Fruit fly (Drosophila melanogaster) whole organism, embryonic: ENCODE results near the gene CG15922.
A peak's percentile ranks its signal among the peaks of the same experiment; 100 is the strongest.

Experiments
- ATbp ChIP-seq: fragments of 200-800 bp; sonication (Bioruptor generic); optimal IDR thresholded peaks from 2 replicates; lab custom pipeline; 2017; ENCODE audit warnings: missing biosample characterization, mild to moderate bottlenecking, missing genetic modification characterization, missing genetic modification reagents
- BEAF-32 ChIP-seq: fragments of 200-800 bp; sonication (Bioruptor generic); optimal IDR thresholded peaks from 3 replicates; lab custom pipeline; 2017; ENCODE audit warnings: missing biosample characterization, missing genetic modification characterization, mild to moderate bottlenecking, moderate library complexity, missing genetic modification reagents
- CG10654 ChIP-seq: fragments of 200-800 bp; sonication (Bioruptor generic); optimal IDR thresholded peaks from 2 replicates; lab custom pipeline; 2016; ENCODE audit warnings: missing biosample characterization, missing genetic modification characterization
- CG11093 ChIP-seq: fragments of 200-800 bp; sonication (Bioruptor generic); IDR thresholded peaks from 3 replicates; pipeline ENCODE4 v1.3.6; 2022; ENCODE audit warnings: missing biosample characterization, missing genetic modification characterization
- CG12391 ChIP-seq: fragments of 200-800 bp; sonication (Bioruptor generic); optimal IDR thresholded peaks from 3 replicates; lab custom pipeline; 2018; ENCODE audit warnings: missing biosample characterization, mild to moderate bottlenecking, missing genetic modification characterization, moderate library complexity
- CG13287 ChIP-seq: fragments of 200-800 bp; sonication (Bioruptor generic); IDR thresholded peaks from 2 replicates; pipeline ENCODE4 v1.3.6; 2022; ENCODE audit warnings: missing biosample characterization, missing genetic modification characterization; ENCODE audit not compliant: partially characterized antibody
- CG14667 ChIP-seq: fragments of 200-800 bp; sonication (Bioruptor generic); IDR thresholded peaks from 2 replicates; pipeline ENCODE4 v1.3.6; 2022; ENCODE audit warnings: missing biosample characterization, missing genetic modification characterization
- CG15011 ChIP-seq: fragments of 200-800 bp; sonication (Bioruptor generic); optimal IDR thresholded peaks from 3 replicates; lab custom pipeline; 2018; ENCODE audit warnings: missing biosample characterization, mild to moderate bottlenecking, missing genetic modification characterization
- CG17385 ChIP-seq: fragments of 200-800 bp; sonication (Bioruptor generic); optimal IDR thresholded peaks from 3 replicates; lab custom pipeline; 2018; ENCODE audit warnings: missing biosample characterization, mild to moderate bottlenecking, missing genetic modification characterization
- CG2889 ChIP-seq: fragments of 200-800 bp; sonication (Bioruptor generic); IDR thresholded peaks from 3 replicates; pipeline ENCODE4 v1.3.6; 2022; ENCODE audit warnings: missing biosample characterization, missing genetic modification characterization
- CG31388 ChIP-seq: fragments of 200-800 bp; sonication (Bioruptor generic); optimal IDR thresholded peaks from 2 replicates; lab custom pipeline; 2016; ENCODE audit warnings: missing biosample characterization, missing genetic modification characterization
- CG3163 ChIP-seq: fragments of 200-800 bp; sonication (Bioruptor generic); optimal IDR thresholded peaks from 3 replicates; lab custom pipeline; 2016; ENCODE audit warnings: missing biosample characterization, missing genetic modification characterization
- CG32767 ChIP-seq: fragments of 200-800 bp; sonication (Bioruptor generic); IDR thresholded peaks from 2 replicates; pipeline ENCODE4 v1.3.6; 2022; ENCODE audit warnings: missing biosample characterization, missing genetic modification characterization
- CG42726 ChIP-seq: fragments of 200-800 bp; sonication (Bioruptor generic); IDR thresholded peaks from 2 replicates; pipeline ENCODE4 v1.3.6; 2022; ENCODE audit warnings: missing biosample characterization, missing genetic modification characterization; ENCODE audit not compliant: partially characterized antibody
- CG4617 ChIP-seq: fragments of 200-800 bp; sonication (Bioruptor generic); optimal IDR thresholded peaks from 3 replicates; lab custom pipeline; 2016; ENCODE audit warnings: missing biosample characterization, missing genetic modification characterization, borderline replicate concordance
- CG4730 ChIP-seq: fragments of 200-800 bp; sonication (Bioruptor generic); IDR thresholded peaks from 2 replicates; pipeline ENCODE4 v1.3.6; 2022; ENCODE audit warnings: missing biosample characterization, missing genetic modification characterization
- CG5953 ChIP-seq: fragments of 200-800 bp; sonication (Bioruptor generic); IDR thresholded peaks from 2 replicates; pipeline ENCODE4 v1.3.6; 2022; ENCODE audit warnings: missing biosample characterization, missing genetic modification characterization
- CG6254 ChIP-seq: fragments of 200-800 bp; sonication (Bioruptor generic); optimal IDR thresholded peaks from 3 replicates; lab custom pipeline; 2017; ENCODE audit warnings: mild to moderate bottlenecking, missing biosample characterization, missing genetic modification reagents, missing genetic modification characterization
- CG9437 ChIP-seq: fragments of 200-800 bp; sonication (Bioruptor generic); optimal IDR thresholded peaks from 2 replicates; lab custom pipeline; 2018; ENCODE audit warnings: missing biosample characterization, mild to moderate bottlenecking, missing genetic modification characterization
- CG9609 ChIP-seq: fragments of 200-800 bp; sonication (Bioruptor generic); optimal IDR thresholded peaks from 3 replicates; lab custom pipeline; 2016; ENCODE audit warnings: missing biosample characterization, missing genetic modification characterization
- Chrac-16 ChIP-seq: fragments of 200-800 bp; sonication (Bioruptor generic); optimal IDR thresholded peaks from 3 replicates; lab custom pipeline; 2016; ENCODE audit warnings: missing biosample characterization, missing genetic modification characterization
- CkIIα-i1 ChIP-seq: fragments of 200-800 bp; sonication (Bioruptor generic); IDR thresholded peaks from 2 replicates; pipeline ENCODE4 v1.3.6; 2022; ENCODE audit warnings: missing biosample characterization, missing genetic modification characterization
- E2f1 ChIP-seq: fragments of 200-800 bp; sonication (Bioruptor generic); IDR thresholded peaks from 2 replicates; pipeline ENCODE4 v1.3.6; 2022; ENCODE audit warnings: missing biosample characterization, missing genetic modification characterization
- Fer2 ChIP-seq: fragments of 200-800 bp; sonication (Bioruptor generic); optimal IDR thresholded peaks from 2 replicates; lab custom pipeline; 2018; ENCODE audit warnings: missing biosample characterization, mild to moderate bottlenecking, missing genetic modification characterization, moderate library complexity
- HLH3B ChIP-seq: fragments of 200-800 bp; sonication (Bioruptor generic); IDR thresholded peaks from 2 replicates; pipeline ENCODE4 v1.3.6; 2022; ENCODE audit warnings: missing biosample characterization, missing genetic modification characterization
- HLHmδ ChIP-seq: fragments of 200-800 bp; sonication (Bioruptor generic); optimal IDR thresholded peaks from 2 replicates; lab custom pipeline; 2018; ENCODE audit warnings: missing biosample characterization, mild to moderate bottlenecking, missing genetic modification characterization, moderate library complexity
- Lpt ChIP-seq: fragments of >200 bp; optimal IDR thresholded peaks from 2 replicates; lab custom pipeline; 2018; ENCODE audit warnings: missing biosample characterization, missing genetic modification characterization
- MBD-R2 ChIP-seq: fragments of 200-800 bp; sonication (Bioruptor generic); IDR thresholded peaks from 2 replicates; pipeline ENCODE4 v1.3.6; 2022; ENCODE audit warnings: missing biosample characterization, missing genetic modification characterization
- Med ChIP-seq: fragments of 200-800 bp; sonication (Bioruptor generic); peaks from one replicate; lab custom pipeline; 2016; ENCODE audit warnings: missing biosample characterization, missing genetic modification characterization, mild to moderate bottlenecking, inconsistent platforms, moderate library complexity
- Nf-YC ChIP-seq: fragments of 200-800 bp; optimal IDR thresholded peaks from 3 replicates; lab custom pipeline; 2019; ENCODE audit warnings: missing biosample characterization, mild to moderate bottlenecking, missing genetic modification characterization, moderate library complexity
- Sry-δ ChIP-seq: fragments of 200-800 bp; sonication (Bioruptor generic); optimal IDR thresholded peaks from 2 replicates; lab custom pipeline; 2016; ENCODE audit warnings: missing biosample characterization, missing genetic modification characterization
- ap ChIP-seq: fragments of 200-800 bp; sonication (Bioruptor generic); IDR thresholded peaks from 2 replicates; pipeline ENCODE4 v1.3.6; 2022; ENCODE audit warnings: missing biosample characterization, missing genetic modification characterization
- ase ChIP-seq: fragments of 200-800 bp; sonication (Bioruptor generic); IDR thresholded peaks from 3 replicates; pipeline ENCODE4 v1.3.6; 2022; ENCODE audit warnings: missing biosample characterization, missing genetic modification characterization
- bowl ChIP-seq: fragments of 200-800 bp; sonication (Bioruptor generic); IDR thresholded peaks from 2 replicates; pipeline ENCODE4 v1.3.6; 2022; ENCODE audit warnings: missing biosample characterization, missing genetic modification characterization
- cad ChIP-seq: fragments of >200 bp; optimal IDR thresholded peaks from 2 replicates; lab custom pipeline; 2017; ENCODE audit warnings: missing biosample characterization, missing genetic modification characterization
- chinmo ChIP-seq: fragments of 200-800 bp; sonication (Bioruptor generic); IDR thresholded peaks from 4 replicates; pipeline ENCODE4 v1.3.6; 2022; ENCODE audit warnings: missing biosample characterization, missing genetic modification characterization; ENCODE audit not compliant: partially characterized antibody
- disco-r ChIP-seq: fragments of 200-800 bp; sonication (Bioruptor generic); optimal IDR thresholded peaks from 2 replicates; lab custom pipeline; 2016; ENCODE audit warnings: missing biosample characterization, missing genetic modification characterization
- gce ChIP-seq: fragments of 200-800 bp; sonication (Bioruptor generic); IDR thresholded peaks from 3 replicates; pipeline ENCODE4 v1.3.6; 2022; ENCODE audit warnings: missing biosample characterization, missing genetic modification characterization
- gsb ChIP-seq: fragments of 200-800 bp; sonication (Bioruptor generic); IDR thresholded peaks from 2 replicates; pipeline ENCODE4 v1.3.6; 2022; ENCODE audit warnings: missing biosample characterization, missing genetic modification characterization
- insv ChIP-seq, 2 experiments: fragments of 200-800 bp; sonication (Bioruptor generic); optimal IDR thresholded peaks; 3 replicates each; lab custom pipeline; 2016 to 2018; ENCODE audit warnings: missing biosample characterization in 2 of 2, missing genetic modification characterization in 2 of 2
- kay ChIP-seq: fragments of 200-800 bp; sonication (Bioruptor generic); optimal IDR thresholded peaks from 2 replicates; lab custom pipeline; 2016; ENCODE audit warnings: missing biosample characterization, missing genetic modification characterization
- lab ChIP-seq: fragments of 200-800 bp; sonication (Bioruptor generic); optimal IDR thresholded peaks from 3 replicates; lab custom pipeline; 2017; ENCODE audit warnings: missing biosample characterization, missing genetic modification characterization, mild to moderate bottlenecking, moderate library complexity, missing genetic modification reagents
- scrt ChIP-seq: fragments of 200-800 bp; sonication (Bioruptor generic); optimal IDR thresholded peaks from 2 replicates; lab custom pipeline; 2018; ENCODE audit warnings: missing biosample characterization, mild to moderate bottlenecking, missing genetic modification characterization, moderate library complexity
- sd ChIP-seq: fragments of 200-800 bp; sonication (Bioruptor generic); optimal IDR thresholded peaks from 3 replicates; lab custom pipeline; 2018; ENCODE audit warnings: missing biosample characterization, mild to moderate bottlenecking, missing genetic modification characterization, moderate library complexity
- seq ChIP-seq: fragments of 200-800 bp; sonication (Bioruptor generic); IDR thresholded peaks from 2 replicates; pipeline ENCODE4 v1.3.6; 2022; ENCODE audit warnings: missing biosample characterization, missing genetic modification characterization
- sr ChIP-seq: fragments of 200-800 bp; sonication (Bioruptor generic); IDR thresholded peaks from 3 replicates; pipeline ENCODE4 v1.3.6; 2022; ENCODE audit warnings: missing biosample characterization, missing genetic modification characterization
- tin ChIP-seq: fragments of 200-800 bp; sonication (Bioruptor generic); optimal IDR thresholded peaks from 3 replicates; lab custom pipeline; 2016; ENCODE audit warnings: missing biosample characterization, missing genetic modification characterization
- toy ChIP-seq: fragments of 200-800 bp; sonication (Bioruptor generic); IDR thresholded peaks from 2 replicates; pipeline ENCODE4 v1.3.6; 2022; ENCODE audit warnings: missing biosample characterization, missing genetic modification characterization
- tx ChIP-seq: fragments of 200-800 bp; sonication (Bioruptor generic); optimal IDR thresholded peaks from 2 replicates; lab custom pipeline; 2016; ENCODE audit warnings: missing biosample characterization, missing genetic modification characterization
- unc-4 ChIP-seq: fragments of 200-800 bp; sonication (Bioruptor generic); IDR thresholded peaks from 2 replicates; pipeline ENCODE4 v1.3.6; 2022; ENCODE audit warnings: missing biosample characterization, missing genetic modification characterization; ENCODE audit not compliant: partially characterized antibody
- yki ChIP-seq: fragments of >200 bp; optimal IDR thresholded peaks from 3 replicates; lab custom pipeline; 2018
- zf30C ChIP-seq: fragments of 200-800 bp; sonication (Bioruptor generic); optimal IDR thresholded peaks from 3 replicates; lab custom pipeline; 2018; ENCODE audit warnings: missing biosample characterization, mild to moderate bottlenecking, missing genetic modification characterization

Gene CG15922

DNA sequence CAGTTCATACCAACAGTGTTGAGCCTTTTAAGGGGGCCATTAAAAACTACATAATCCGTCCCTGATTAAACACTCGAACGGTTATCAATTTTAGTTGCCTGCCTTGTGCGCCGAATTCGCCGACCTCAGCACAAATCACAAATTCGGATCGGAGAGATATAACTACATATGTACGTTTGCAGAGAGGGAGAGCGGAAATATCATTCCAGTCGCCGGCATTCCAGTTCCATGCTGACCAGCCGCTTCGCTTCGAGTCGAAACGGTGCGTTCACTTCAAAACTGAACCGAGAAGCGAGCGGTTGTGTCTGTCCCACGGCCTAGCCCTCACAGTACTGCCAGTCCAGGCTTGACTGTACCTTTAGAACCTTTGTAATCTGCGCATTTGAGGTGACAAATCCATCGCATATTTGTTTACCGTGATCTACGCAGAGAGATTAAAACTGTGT is 14.5 kb upstream of the CG15922 start (continued):
- TF ChIP-seq seq (GFP tag; lab: Robert Waterston, UW) (no peak), bowl (no peak), CG10654 (GFP tag; lab: Kevin White, UChicago) (no peak), tin (GFP tag; lab: Kevin White, UChicago) (no peak), Lpt (no peak), CG5953 (GFP tag; lab: Robert Waterston, UW) (no peak), scrt (GFP tag; lab: Kevin White, UChicago) (peak; percentile 5), CG14667 (no peak), unc-4 (GFP tag; lab: Robert Waterston, UW) (0 out of 2 replicates have a peak, but pooled peaks have one; percentile 38), CG31388 (GFP tag; lab: Kevin White, UChicago) (no peak), chinmo (GFP tag; lab: Robert Waterston, UW) (peak; percentile 72; the same call in 3 of the 4 replicates), insv (GFP tag; optimal IDR thresholded peaks at IDR 0.05; lab: Kevin White, UChicago) (peak in 1 of 2 experiments; percentile 18), CG2889 (GFP tag; lab: Robert Waterston, UW) (no peak), MBD-R2 (GFP tag; lab: Robert Waterston, UW) (peak; percentile 30; the same call in 1 of the 2 replicates), CG12391 (no peak), Chrac-16 (GFP tag; lab: Kevin White, UChicago) (no peak), ap (GFP tag; lab: Robert Waterston, UW) (no peak), CG11093 (no peak), cad (GFP tag; lab: Kevin White, UChicago) (no peak), CG3163 (peak; percentile 29), CG4730 (GFP tag; lab: Robert Waterston, UW) (no peak), CG9609 (no peak), zf30C (GFP tag; lab: Kevin White, UChicago) (peak; percentile 28), CG42726 (GFP tag; lab: Robert Waterston, UW) (no peak), E2f1 (GFP tag; lab: Robert Waterston, UW) (peak; percentile 31; the same call in 1 of the 2 replicates), CG4617 (GFP tag; lab: Kevin White, UChicago) (no peak), Sry-δ (no peak), ase (GFP tag; lab: Robert Waterston, UW) (no peak), BEAF-32 (GFP tag; lab: Kevin White, UChicago) (no peak), CG15011 (no peak), HLH3B (GFP tag; lab: Robert Waterston, UW) (no peak), CG32767 (GFP tag; lab: Robert Waterston, UW) (no peak), Med (GFP tag; lab: Kevin White, UChicago) (peak; percentile 92), CG17385 (GFP tag; lab: Kevin White, UChicago) (peak; percentile 53), lab (peak; percentile 44), CkIIα-i1 (GFP tag; lab: Robert Waterston, UW) (no peak), disco-r (no peak), gsb (0 out of 2 replicates have a peak, but pooled peaks have one; percentile 8), tx (no peak), gce (GFP tag; lab: Robert Waterston, UW) (peak; percentile 45; the same call in 1 of the 3 replicates), HLHmδ (GFP tag; lab: Kevin White, UChicago) (peak; percentile 74), yki (no peak), ATbp (GFP tag; lab: Kevin White, UChicago) (no peak), toy (no peak), Fer2 (tag; lab: Kevin White, UChicago) (no peak), Nf-YC (tag; lab: Kevin White, UChicago) (peak; percentile 38), CG9437 (GFP tag; lab: Kevin White, UChicago) (no peak), sd (tag; lab: Kevin White, UChicago) (peak; percentile 61), kay (GFP tag; lab: Kevin White, UChicago) (peak; percentile 5), CG13287 (GFP tag; lab: Robert Waterston, UW) (peak; percentile 31; the same call in 1 of the 2 replicates), CG6254 (GFP tag; lab: Kevin White, UChicago) (no peak), sr (GFP tag; lab: Robert Waterston, UW) (no peak)
